Worm (Caenorhabditis elegans): ENCODE measurements around the gene R07C3.13.
"Not testable (repeated sequence)": the region's sequence is repeated elsewhere in the genome, so short reads cannot be mapped to it uniquely, and the experiment has no call there.

The R07C3.13 gene

ce11 chrII:938549-938948 is 11.3 kb upstream of the R07C3.13 start, which contains the start of gene R07C3.3:
Gene R07C3.3 (plus strand): TSS chrII:938849.
- TF ChIP-seq W03F9.2 (tag; optimal IDR thresholded peaks at IDR 0.05) = no peak
- TF ChIP-seq dao-5 (tag; optimal IDR thresholded peaks at IDR 0.05) = no peak
- TF ChIP-seq him-1 (tag; optimal IDR thresholded peaks at IDR 0.05) = no peak

ce11 chrII:937265-937664 is 10.0 kb upstream of the R07C3.13 start:
- no peak for TF ChIP-seq him-1 (tag; optimal IDR thresholded peaks at IDR 0.05)
- TF ChIP-seq dao-5 (tag; optimal IDR thresholded peaks at IDR 0.05) = no peak
- no peak for TF ChIP-seq W03F9.2 (tag; optimal IDR thresholded peaks at IDR 0.05)

- TF ChIP-seq dao-5 (tag; optimal IDR thresholded peaks at IDR 0.05) = no peak
- TF ChIP-seq W03F9.2 (tag; optimal IDR thresholded peaks at IDR 0.05) = no peak
- no peak for TF ChIP-seq him-1 (tag; optimal IDR thresholded peaks at IDR 0.05)
These were observed 5.5 kb upstream of the R07C3.13 start, which contains the start of gene acs-15 for ce11 chrII:932718-933117. Gene acs-15 (plus strand): TSS chrII:933018.

- not testable (repeated sequence) for TF ChIP-seq him-1, dao-5, W03F9.2 (tag; optimal IDR thresholded peaks at IDR 0.05)
These were observed 3.6 kb upstream of the R07C3.13 start, which contains the start of gene fbxc-34 for ce11 chrII:930871-931270. Gene fbxc-34 (plus strand): TSS chrII:931171.

- TF ChIP-seq him-1 (tag; optimal IDR thresholded peaks at IDR 0.05) = no peak
- TF ChIP-seq dao-5 (tag; optimal IDR thresholded peaks at IDR 0.05) = no peak
- TF ChIP-seq W03F9.2 (tag; optimal IDR thresholded peaks at IDR 0.05) = no peak
These were observed 3.7 kb downstream of the R07C3.13 start, which contains the start of gene fbxc-28 for ce11 chrII:923521-923920. Gene fbxc-28 (plus strand): TSS chrII:923821.

- no peak for TF ChIP-seq dao-5 (tag; optimal IDR thresholded peaks at IDR 0.05)
- no peak for TF ChIP-seq W03F9.2 (tag; optimal IDR thresholded peaks at IDR 0.05)
- TF ChIP-seq him-1 (tag; optimal IDR thresholded peaks at IDR 0.05) = no peak
These were observed 4.5 kb downstream of the R07C3.13 start for ce11 chrII:922778-923177.

ce11 chrII:920326-920725 is 6.9 kb downstream of the R07C3.13 start:
- TF ChIP-seq dao-5 (tag; optimal IDR thresholded peaks at IDR 0.05) (no peak), him-1 (tag; optimal IDR thresholded peaks at IDR 0.05) (no peak)

- no peak for TF ChIP-seq W03F9.2 (tag; optimal IDR thresholded peaks at IDR 0.05)
- TF ChIP-seq him-1 (tag; optimal IDR thresholded peaks at IDR 0.05) = no peak
- TF ChIP-seq dao-5 (tag; optimal IDR thresholded peaks at IDR 0.05) = no peak
These were observed 9.9 kb downstream of the R07C3.13 start, which contains the start of gene fbxc-30 for ce11 chrII:917324-917723. Gene fbxc-30 (plus strand): TSS chrII:917624.

- TF ChIP-seq W03F9.2 (tag; optimal IDR thresholded peaks at IDR 0.05) (no peak), dao-5 (tag; optimal IDR thresholded peaks at IDR 0.05) (no peak)
These were observed 11.5 kb downstream of the R07C3.13 start, which contains the start of gene fbxc-29 for ce11 chrII:915780-916179. Gene fbxc-29 (plus strand): TSS chrII:916080.

- no peak for TF ChIP-seq dao-5 (tag; optimal IDR thresholded peaks at IDR 0.05)
- no peak for TF ChIP-seq W03F9.2 (tag; optimal IDR thresholded peaks at IDR 0.05)
- TF ChIP-seq him-1 (tag; optimal IDR thresholded peaks at IDR 0.05) = no peak
These were observed 12.0 kb downstream of the R07C3.13 start for ce11 chrII:915206-915605.

- no peak for TF ChIP-seq him-1 (tag; optimal IDR thresholded peaks at IDR 0.05)
- TF ChIP-seq dao-5 (tag; optimal IDR thresholded peaks at IDR 0.05) = no peak
- no peak for TF ChIP-seq W03F9.2 (tag; optimal IDR thresholded peaks at IDR 0.05)
These were observed 14.0 kb downstream of the R07C3.13 start, which contains the start of gene fbxc-33 for ce11 chrII:913222-913722. Gene fbxc-33 (plus strand): TSS chrII:913672.

ce11 chrII:911680-912079 is 15.6 kb downstream of the R07C3.13 start, which contains the start of gene fbxc-31:
Gene fbxc-31 (plus strand): TSS chrII:911980.
- TF ChIP-seq W03F9.2 (tag; optimal IDR thresholded peaks at IDR 0.05) (no peak), dao-5 (tag; optimal IDR thresholded peaks at IDR 0.05) (no peak), him-1 (tag; optimal IDR thresholded peaks at IDR 0.05) (no peak)

- TF ChIP-seq dao-5 (tag; optimal IDR thresholded peaks at IDR 0.05) (no peak), him-1 (tag; optimal IDR thresholded peaks at IDR 0.05) (no peak), W03F9.2 (tag; optimal IDR thresholded peaks at IDR 0.05) (no peak)
These were observed 17.7 kb downstream of the R07C3.13 start, which contains the start of the genes fbxc-24 and fbxc-27 for ce11 chrII:909554-909953. Gene fbxc-24 (minus strand): TSS chrII:909654. Gene fbxc-27 (plus strand): TSS chrII:909769.

ce11 chrII:905335-905734 is 21.9 kb downstream of the R07C3.13 start:
- no peak for TF ChIP-seq W03F9.2 (tag; optimal IDR thresholded peaks at IDR 0.05)
- TF ChIP-seq dao-5 (tag; optimal IDR thresholded peaks at IDR 0.05) = no peak
- no peak for TF ChIP-seq him-1 (tag; optimal IDR thresholded peaks at IDR 0.05)

- no peak for TF ChIP-seq him-1 (tag; optimal IDR thresholded peaks at IDR 0.05)
- TF ChIP-seq dao-5 (tag; optimal IDR thresholded peaks at IDR 0.05) = no peak
- no peak for TF ChIP-seq W03F9.2 (tag; optimal IDR thresholded peaks at IDR 0.05)
These were observed 25.6 kb downstream of the R07C3.13 start, which contains the start of gene T07D3.2 for ce11 chrII:901632-902031. Gene T07D3.2 (plus strand): TSS chrII:901932.

Data from whole organism, L4/young adult.